Fruit fly (Drosophila melanogaster) whole organism, prepupa: ENCODE data around the gene Z600.

Source experiments
- Blimp-1 ChIP-seq: fragments of 200-800 bp; sonication (Bioruptor generic); optimal IDR thresholded peaks from 3 replicates; lab custom pipeline; 2017; ENCODE audit warnings: missing biosample characterization, missing genetic modification characterization, mild to moderate bottlenecking, moderate library complexity, missing genetic modification reagents
- CG10669 ChIP-seq: fragments of 200-800 bp; sonication (Bioruptor generic); optimal IDR thresholded peaks from 3 replicates; lab custom pipeline; 2018; ENCODE audit warnings: missing biosample characterization, mild to moderate bottlenecking, missing genetic modification characterization, moderate library complexity
- CG11762 ChIP-seq: fragments of 200-800 bp; sonication (Bioruptor generic); optimal IDR thresholded peaks from 3 replicates; lab custom pipeline; 2016; ENCODE audit warnings: missing biosample characterization, missing genetic modification characterization; ENCODE audit not compliant: insufficient read depth
- CG11902 ChIP-seq: fragments of 200-800 bp; sonication (Bioruptor generic); optimal IDR thresholded peaks from 3 replicates; lab custom pipeline; 2016; ENCODE audit warnings: missing biosample characterization, missing genetic modification characterization
- CG15336 ChIP-seq: fragments of 200-800 bp; sonication (Bioruptor generic); IDR thresholded peaks from 2 replicates; pipeline ENCODE4 v1.3.6; 2022; ENCODE audit warnings: missing biosample characterization, missing genetic modification characterization
- CG16779 ChIP-seq: fragments of 200-800 bp; sonication (Bioruptor generic); optimal IDR thresholded peaks from 3 replicates; lab custom pipeline; 2017; ENCODE audit warnings: missing biosample characterization, mild to moderate bottlenecking, missing genetic modification characterization
- CG32006 ChIP-seq: fragments of 200-800 bp; sonication (Bioruptor generic); optimal IDR thresholded peaks from 3 replicates; lab custom pipeline; 2017; ENCODE audit warnings: missing biosample characterization, mild to moderate bottlenecking, missing genetic modification characterization
- CG34406 ChIP-seq: fragments of 200-800 bp; sonication (Bioruptor generic); optimal IDR thresholded peaks from 3 replicates; lab custom pipeline; 2016; ENCODE audit warnings: missing biosample characterization, missing genetic modification characterization
- CG3919 ChIP-seq: fragments of 200-800 bp; sonication (Bioruptor generic); optimal IDR thresholded peaks from 3 replicates; lab custom pipeline; 2016; ENCODE audit warnings: missing biosample characterization, missing genetic modification characterization
- CG6808 ChIP-seq: fragments of 200-800 bp; sonication (Bioruptor generic); optimal IDR thresholded peaks from 3 replicates; lab custom pipeline; 2017; ENCODE audit warnings: missing biosample characterization, missing genetic modification characterization, mild to moderate bottlenecking, moderate library complexity, missing genetic modification reagents
- CG8319 ChIP-seq: fragments of 200-800 bp; sonication (Bioruptor generic); optimal IDR thresholded peaks from 3 replicates; lab custom pipeline; 2016; ENCODE audit warnings: missing biosample characterization, missing genetic modification characterization
- CG9139 ChIP-seq: fragments of 200-800 bp; sonication (Bioruptor generic); optimal IDR thresholded peaks from 3 replicates; lab custom pipeline; 2017; ENCODE audit warnings: missing biosample characterization, mild to moderate bottlenecking, missing genetic modification characterization
- Eip78C ChIP-seq: fragments of 200-800 bp; sonication (Bioruptor generic); peaks from one replicate; lab custom pipeline; 2016; ENCODE audit warnings: missing biosample characterization, missing genetic modification characterization
- Eip93F ChIP-seq: fragments of 200-800 bp; sonication (Bioruptor generic); optimal IDR thresholded peaks from 2 replicates; lab custom pipeline; 2016; ENCODE audit warnings: missing biosample characterization, mild to moderate bottlenecking, missing genetic modification characterization
- Ets21C ChIP-seq: fragments of 200-800 bp; sonication (Bioruptor generic); optimal IDR thresholded peaks from 3 replicates; lab custom pipeline; 2016; ENCODE audit warnings: missing biosample characterization, missing genetic modification characterization
- Ets96B ChIP-seq: fragments of 200-800 bp; optimal IDR thresholded peaks from 2 replicates; lab custom pipeline; 2019; ENCODE audit warnings: missing biosample characterization, mild to moderate bottlenecking, missing genetic modification characterization, moderate library complexity
- Hr38 ChIP-seq: sonication (Bioruptor generic); optimal IDR thresholded peaks from 2 replicates; lab custom pipeline; 2016; ENCODE audit warnings: missing biosample characterization, missing genetic modification characterization
- Hr39 ChIP-seq: fragments of 200-800 bp; sonication (Bioruptor generic); optimal IDR thresholded peaks from 2 replicates; lab custom pipeline; 2016; ENCODE audit warnings: missing biosample characterization, missing genetic modification characterization
- Hr4 ChIP-seq: fragments of 200-800 bp; sonication (Bioruptor generic); optimal IDR thresholded peaks from 3 replicates; lab custom pipeline; 2016; ENCODE audit warnings: missing biosample characterization, missing genetic modification characterization
- Lpt ChIP-seq: fragments of 200-800 bp; sonication (Bioruptor generic); optimal IDR thresholded peaks from 3 replicates; lab custom pipeline; 2016; ENCODE audit warnings: missing biosample characterization, missing genetic modification characterization
- Smox ChIP-seq: fragments of 200-800 bp; sonication (Bioruptor generic); optimal IDR thresholded peaks from 3 replicates; lab custom pipeline; 2016; ENCODE audit warnings: missing biosample characterization, missing genetic modification characterization
- Sox14 ChIP-seq: fragments of 200-800 bp; sonication (Bioruptor generic); optimal IDR thresholded peaks from 3 replicates; lab custom pipeline; 2016; ENCODE audit warnings: missing biosample characterization, missing genetic modification characterization
- cyc ChIP-seq: fragments of 200-800 bp; sonication (Bioruptor generic); optimal IDR thresholded peaks from 3 replicates; lab custom pipeline; 2016; ENCODE audit warnings: missing biosample characterization, missing genetic modification characterization
- dac ChIP-seq: fragments of 200-800 bp; sonication (Bioruptor generic); optimal IDR thresholded peaks from 2 replicates; lab custom pipeline; 2017; ENCODE audit warnings: missing biosample characterization, mild to moderate bottlenecking, missing genetic modification characterization
- fd59A ChIP-seq: fragments of 200-800 bp; sonication (Bioruptor generic); optimal IDR thresholded peaks from 2 replicates; lab custom pipeline; 2017; ENCODE audit warnings: missing biosample characterization, mild to moderate bottlenecking, missing genetic modification characterization, missing genetic modification reagents
- fd85E ChIP-seq: fragments of 200-800 bp; sonication (Bioruptor generic); optimal IDR thresholded peaks from 3 replicates; lab custom pipeline; 2016; ENCODE audit warnings: missing biosample characterization, missing genetic modification characterization
- fkh ChIP-seq: fragments of 200-800 bp; sonication (Bioruptor generic); optimal IDR thresholded peaks from 3 replicates; lab custom pipeline; 2017; ENCODE audit warnings: missing biosample characterization, mild to moderate bottlenecking, missing genetic modification characterization, moderate library complexity
- lz ChIP-seq: fragments of 200-800 bp; sonication (Bioruptor generic); optimal IDR thresholded peaks from 3 replicates; lab custom pipeline; 2016; ENCODE audit warnings: missing biosample characterization, missing genetic modification characterization
- pdm3 ChIP-seq: fragments of 200-800 bp; sonication (Bioruptor generic); optimal IDR thresholded peaks from 3 replicates; lab custom pipeline; 2016; ENCODE audit warnings: missing biosample characterization, missing genetic modification characterization
- salr ChIP-seq, 2 experiments: fragments of 200-800 bp; sonication (Bioruptor generic); optimal IDR thresholded peaks; 3 replicates each; lab custom pipeline; 2016 to 2018; ENCODE audit warnings: missing biosample characterization in 2 of 2, missing genetic modification characterization in 2 of 2, mild to moderate bottlenecking in 1 of 2
- spab ChIP-seq: fragments of 200-800 bp; sonication (Bioruptor generic); optimal IDR thresholded peaks from 2 replicates; lab custom pipeline; 2017; ENCODE audit warnings: missing biosample characterization, mild to moderate bottlenecking, missing genetic modification characterization, missing genetic modification reagents
- ss ChIP-seq, 2 experiments: fragments of 200-800 bp; sonication (Bioruptor generic); optimal IDR thresholded peaks; 2 replicates in 1 of 2; 3 replicates in 1 of 2; lab custom pipeline; 2017 to 2018; ENCODE audit warnings: mild to moderate bottlenecking in 2 of 2, missing biosample characterization in 2 of 2, missing genetic modification characterization in 2 of 2, moderate library complexity in 1 of 2

Z600 gene

dm6 chr3L:15525153-15525552, 16.3 kb downstream of the Z600 start, which contains the start of gene CG33986:
Gene CG33986 (minus strand): TSS chr3L:15525253.
- no peak for TF ChIP-seq fd85E
- no peak for TF ChIP-seq CG11762 (GFP tag; lab: Kevin White, UChicago)
- no peak for TF ChIP-seq Hr38 (GFP tag; lab: Kevin White, UChicago)
- TF ChIP-seq fkh, result no peak
- TF ChIP-seq CG11902 (GFP tag; lab: Kevin White, UChicago), result no peak
- TF ChIP-seq CG34406 (GFP tag; lab: Kevin White, UChicago), result no peak
- TF ChIP-seq Ets21C, result no peak
- no peak for TF ChIP-seq salr (GFP tag; optimal IDR thresholded peaks at IDR 0.05; lab: Kevin White, UChicago)
- no peak for TF ChIP-seq CG8319 (GFP tag; lab: Kevin White, UChicago)
- TF ChIP-seq CG16779, result no peak
- TF ChIP-seq, all 60 proteins: peak for 0

- no peak for TF ChIP-seq CG6808 (GFP tag; lab: Kevin White, UChicago)
- no peak for TF ChIP-seq Blimp-1 (GFP tag; lab: Kevin White, UChicago)
- TF ChIP-seq Hr39, result no peak
- no peak for TF ChIP-seq Ets96B
- no peak for TF ChIP-seq cyc (GFP tag; lab: Kevin White, UChicago)
- no peak for TF ChIP-seq spab (GFP tag; lab: Kevin White, UChicago)
- no peak for TF ChIP-seq Eip93F
- no peak for TF ChIP-seq fd59A
- no peak for TF ChIP-seq CG9139 (GFP tag; lab: Kevin White, UChicago)
- TF ChIP-seq, all 60 proteins: peak for 0
These were observed 17.9 kb downstream of the Z600 start, which contains the start of gene CG33985 for dm6 chr3L:15526712-15527111. Gene CG33985 (minus strand): TSS chr3L:15526812.

dm6 chr3L:15527416-15527815, 18.6 kb downstream of the Z600 start, which contains the start of gene CG42729:
Gene CG42729 (minus strand): TSS chr3L:15527516.
- no peak for TF ChIP-seq Eip78C (GFP tag; lab: Kevin White, UChicago)
- TF ChIP-seq CG15336 (GFP tag; lab: Robert Waterston, UW), result no peak
- no peak for TF ChIP-seq CG3919 (GFP tag; lab: Kevin White, UChicago)
- TF ChIP-seq CG9139 (GFP tag; lab: Kevin White, UChicago), result no peak
- no peak for TF ChIP-seq CG34406 (GFP tag; lab: Kevin White, UChicago)
- TF ChIP-seq Sox14 (GFP tag; lab: Kevin White, UChicago), result no peak
- TF ChIP-seq CG11902 (GFP tag; lab: Kevin White, UChicago), result no peak
- no peak for TF ChIP-seq CG10669 (GFP tag; lab: Kevin White, UChicago)
- no peak for TF ChIP-seq Blimp-1 (GFP tag; lab: Kevin White, UChicago)
- TF ChIP-seq dac (GFP tag; lab: Kevin White, UChicago), result no peak
- no peak for TF ChIP-seq Lpt
- no peak for TF ChIP-seq Ets21C
- TF ChIP-seq pdm3 (GFP tag; lab: Kevin White, UChicago), result no peak

- TF ChIP-seq salr (GFP tag; optimal IDR thresholded peaks at IDR 0.05; lab: Kevin White, UChicago), result no peak
- TF ChIP-seq Smox (GFP tag; lab: Kevin White, UChicago), result no peak
- no peak for TF ChIP-seq Hr4 (GFP tag; lab: Kevin White, UChicago)
- no peak for TF ChIP-seq Sox14 (GFP tag; lab: Kevin White, UChicago)
- no peak for TF ChIP-seq lz (GFP tag; lab: Kevin White, UChicago)
- TF ChIP-seq CG32006, result no peak
These were observed 19.2 kb downstream of the Z600 start, which contains the start of gene CG42728 for dm6 chr3L:15528096-15528495. Gene CG42728 (minus strand): TSS chr3L:15528196.

- no peak for TF ChIP-seq ss (GFP tag; optimal IDR thresholded peaks at IDR 0.05; lab: Kevin White, UChicago)
These were observed 20.3 kb downstream of the Z600 start, which contains the start of gene obst-H for dm6 chr3L:15529143-15529542. Gene obst-H (minus strand): TSS chr3L:15529243.
